5 worm cellular contexts compared by ENCODE assay signal in genomic region chrII:11889420-11890075, ce11.
TF ChIP-seq lines count a peak whose summit lies in the region.

No protein-coding gene starts in this region.

TF ChIP-seq in whole organism, L1 larva, 84 proteins besides CTCF, POLR2A, EP300 and RAD21 (continues in another document):
- TF ChIP-seq elt-3 (tag; optimal IDR thresholded peaks at IDR 0.05; lab: Kevin White, UChicago) (no peak), elt-2 (tag; optimal IDR thresholded peaks at IDR 0.05; lab: Kevin White, UChicago) (no peak), unc-30 (tag; optimal IDR thresholded peaks at IDR 0.05; lab: Kevin White, UChicago) (no peak), lin-39 (tag; optimal IDR thresholded peaks at IDR 0.05; lab: Kevin White, UChicago) (no peak), fos-1 (tag; optimal IDR thresholded peaks at IDR 0.05; lab: Kevin White, UChicago) (no peak), ztf-11 (tag; optimal IDR thresholded peaks at IDR 0.05; lab: Kevin White, UChicago) (peak in 1 of 2 experiments; percentile 50), tbx-2 (tag; optimal IDR thresholded peaks at IDR 0.05; lab: Kevin White, UChicago) (peak; percentile 2), nhr-90 (tag; optimal IDR thresholded peaks at IDR 0.05; lab: Kevin White, UChicago; ENCODE audit: poor library complexity) (peak; percentile 33), lin-35 (GFP tag; optimal IDR thresholded peaks at IDR 0.05; lab: Kevin White, UChicago) (peak in 1 of 2 experiments; percentile 43), dsc-1 (tag; optimal IDR thresholded peaks at IDR 0.05; lab: Kevin White, UChicago) (no peak), nhr-71 (tag; optimal IDR thresholded peaks at IDR 0.05; lab: Kevin White, UChicago) (peak; percentile 18), nhr-77 (tag; optimal IDR thresholded peaks at IDR 0.05; lab: Kevin White, UChicago) (no peak), nhr-85 (tag; lab: Kevin White, UChicago) (peak; percentile 83), hlh-4 (tag; optimal IDR thresholded peaks at IDR 0.05; lab: Kevin White, UChicago) (no peak), hpl-2 (GFP tag; optimal IDR thresholded peaks at IDR 0.05; lab: Kevin White, UChicago) (no peak), ama-1 (optimal IDR thresholded peaks at IDR 0.05; lab: Kevin White, UChicago) (no peak), aha-1 (tag; optimal IDR thresholded peaks at IDR 0.05; lab: Kevin White, UChicago) (no peak), C04F5.9 (tag; optimal IDR thresholded peaks at IDR 0.05; lab: Kevin White, UChicago) (no peak), isw-1 (GFP tag; IDR thresholded peaks at IDR 0.05; lab: Robert Waterston, UW) (no peak)

TF ChIP-seq in whole organism, L3 larva, 47 proteins besides CTCF, POLR2A, EP300 and RAD21:
- peak; percentile 27 for TF ChIP-seq hmg-11 (tag; optimal IDR thresholded peaks at IDR 0.05; lab: Kevin White, UChicago)
- TF ChIP-seq unc-39 (tag; optimal IDR thresholded peaks at IDR 0.05; lab: Kevin White, UChicago) = no peak
- TF ChIP-seq pha-4 (tag; optimal IDR thresholded peaks at IDR 0.05; lab: Kevin White, UChicago) = peak; percentile 29
- no peak for TF ChIP-seq sea-2 (GFP tag; optimal IDR thresholded peaks at IDR 0.05; lab: Kevin White, UChicago)
- TF ChIP-seq ama-1 (optimal IDR thresholded peaks at IDR 0.05; lab: Kevin White, UChicago) = peak; percentile 22
- TF ChIP-seq pqm-1 (tag; optimal IDR thresholded peaks at IDR 0.05; lab: Kevin White, UChicago) = no peak
- TF ChIP-seq ceh-28 (tag; optimal IDR thresholded peaks at IDR 0.05; lab: Kevin White, UChicago) = no peak
- TF ChIP-seq mdl-1 (tag; optimal IDR thresholded peaks at IDR 0.05; lab: Kevin White, UChicago) = no peak
- TF ChIP-seq nhr-67 (tag; optimal IDR thresholded peaks at IDR 0.05; lab: Kevin White, UChicago) = no peak
- TF ChIP-seq lin-39 (tag; optimal IDR thresholded peaks at IDR 0.05; lab: Kevin White, UChicago) = peak; percentile 7
- TF ChIP-seq ceh-82 (tag; optimal IDR thresholded peaks at IDR 0.05; lab: Kevin White, UChicago) = no peak
- TF ChIP-seq nfya-1 (tag; optimal IDR thresholded peaks at IDR 0.05; lab: Kevin White, UChicago; ENCODE audit: insufficient read depth) = peak; percentile 0
- peak; percentile 72 for TF ChIP-seq nhr-25 (tag; optimal IDR thresholded peaks at IDR 0.05; lab: Kevin White, UChicago)
- TF ChIP-seq nhr-23 (tag; optimal IDR thresholded peaks at IDR 0.05; lab: Kevin White, UChicago) = peak; percentile 64

TF ChIP-seq in whole organism, early embryonic, 17 proteins besides CTCF, POLR2A, EP300 and RAD21:
- no peak for TF ChIP-seq hmbx-1 (tag; optimal IDR thresholded peaks at IDR 0.05; lab: Kevin White, UChicago)
- no peak for TF ChIP-seq F13C5.2 (tag; optimal IDR thresholded peaks at IDR 0.05; lab: Kevin White, UChicago)
- no peak for TF ChIP-seq hnd-1 (tag; optimal IDR thresholded peaks at IDR 0.05; lab: Kevin White, UChicago)
- peak; percentile 93 for TF ChIP-seq ama-1 (optimal IDR thresholded peaks at IDR 0.05; lab: Kevin White, UChicago)
- no peak for TF ChIP-seq tbx-11 (GFP tag; IDR thresholded peaks at IDR 0.05; lab: Robert Waterston, UW)
- TF ChIP-seq ceh-36 (tag; optimal IDR thresholded peaks at IDR 0.05; lab: Kevin White, UChicago) = no peak
- TF ChIP-seq ets-7 (tag; optimal IDR thresholded peaks at IDR 0.05; lab: Kevin White, UChicago) = no peak
- TF ChIP-seq flt-1 (GFP tag; IDR thresholded peaks at IDR 0.05; lab: Robert Waterston, UW) = no peak
- TF ChIP-seq sea-1 (GFP tag; conservative IDR thresholded peaks at IDR 0.05; lab: Robert Waterston, UW) = 0 out of 2 replicates have a peak, but pooled peaks have one; percentile 32
- TF ChIP-seq ceh-13 (GFP tag; optimal IDR thresholded peaks at IDR 0.05; lab: Kevin White, UChicago) = no peak
- no peak for TF ChIP-seq scrt-1 (GFP tag; IDR thresholded peaks at IDR 0.05; lab: Robert Waterston, UW)
- TF ChIP-seq B0310.2 (tag; optimal IDR thresholded peaks at IDR 0.05; lab: Kevin White, UChicago) = peak; percentile 43
- TF ChIP-seq aly-1 (tag; optimal IDR thresholded peaks at IDR 0.05; lab: Kevin White, UChicago) = peak; percentile 47
- TF ChIP-seq tra-4 (tag; optimal IDR thresholded peaks at IDR 0.05; lab: Kevin White, UChicago) = no peak
- no peak for TF ChIP-seq tbx-37 (GFP tag; conservative IDR thresholded peaks at IDR 0.05; lab: Robert Waterston, UW)
- TF ChIP-seq pes-1 (GFP tag; IDR thresholded peaks at IDR 0.05; lab: Robert Waterston, UW) = no peak
- peak; percentile 56 for TF ChIP-seq hmg-4 (GFP tag; optimal IDR thresholded peaks at IDR 0.05; lab: Kevin White, UChicago)

TF ChIP-seq in whole organism, midembryonic, 9 proteins besides CTCF, POLR2A, EP300 and RAD21:
- TF ChIP-seq med-1 (GFP tag; optimal IDR thresholded peaks at IDR 0.05; lab: Kevin White, UChicago; ENCODE audit: insufficient read depth) (no peak), flt-1 (GFP tag; IDR thresholded peaks at IDR 0.05; lab: Robert Waterston, UW) (peak; percentile 40; the same call in 1 of the 2 replicates)

TF ChIP-seq in whole organism, young adult, 124 proteins besides CTCF, POLR2A, EP300 and RAD21:
- no peak for TF ChIP-seq chd-7 (tag; optimal IDR thresholded peaks at IDR 0.05; lab: Kevin White, UChicago)
- no peak for TF ChIP-seq ceh-91 (GFP tag; IDR thresholded peaks at IDR 0.05; lab: Robert Waterston, UW)
- no peak for TF ChIP-seq Y67H2A.10 (GFP tag; conservative IDR thresholded peaks at IDR 0.05; lab: Robert Waterston, UW)
- TF ChIP-seq ama-1 (optimal IDR thresholded peaks at IDR 0.05; lab: Kevin White, UChicago) = no peak
- TF ChIP-seq ama-1 (GFP tag; optimal IDR thresholded peaks at IDR 0.05; lab: Kevin White, UChicago) = no peak
- no peak for TF ChIP-seq athp-1 (tag; optimal IDR thresholded peaks at IDR 0.05; lab: Kevin White, UChicago)
- TF ChIP-seq hmg-1.2 (GFP tag; IDR thresholded peaks at IDR 0.05; lab: Robert Waterston, UW) = peak; percentile 51; the same call in 1 of the 2 replicates
- no peak for TF ChIP-seq ets-4 (GFP tag; optimal IDR thresholded peaks at IDR 0.05; lab: Kevin White, UChicago)
- TF ChIP-seq hlh-26 (GFP tag; conservative IDR thresholded peaks at IDR 0.05; lab: Robert Waterston, UW) = no peak
- peak; percentile 57 for TF ChIP-seq zfh-2 (GFP tag; conservative IDR thresholded peaks at IDR 0.05; lab: Robert Waterston, UW)
- 0 out of 2 replicates have a peak, but pooled peaks have one; percentile 37 for TF ChIP-seq ztf-25 (GFP tag; IDR thresholded peaks at IDR 0.05; lab: Robert Waterston, UW)
- TF ChIP-seq hrde-1 (tag; optimal IDR thresholded peaks at IDR 0.05; lab: Kevin White, UChicago; ENCODE audit: borderline replicate concordance) = no peak
- no peak for TF ChIP-seq madf-6 (GFP tag; IDR thresholded peaks at IDR 0.05; lab: Robert Waterston, UW)
- no peak for TF ChIP-seq pha-4 (tag; optimal IDR thresholded peaks at IDR 0.05; lab: Kevin White, UChicago)
- no peak for TF ChIP-seq attf-3 (GFP tag; conservative IDR thresholded peaks at IDR 0.05; lab: Robert Waterston, UW)
- no peak for TF ChIP-seq ekl-4 (GFP tag; IDR thresholded peaks at IDR 0.05; lab: Robert Waterston, UW)
- TF ChIP-seq hsf-1 (GFP tag; IDR thresholded peaks at IDR 0.05; lab: Robert Waterston, UW) = no peak
- no peak for TF ChIP-seq B0035.1 (tag; optimal IDR thresholded peaks at IDR 0.05; lab: Kevin White, UChicago)
- TF ChIP-seq cebp-1 (GFP tag; IDR thresholded peaks at IDR 0.05; lab: Robert Waterston, UW) = no peak
- TF ChIP-seq cebp-1 (tag; optimal IDR thresholded peaks at IDR 0.05; lab: Kevin White, UChicago) = no peak
- TF ChIP-seq F37B4.10 (GFP tag; IDR thresholded peaks at IDR 0.05; lab: Robert Waterston, UW) = no peak
- TF ChIP-seq B0261.1 (tag; optimal IDR thresholded peaks at IDR 0.05; lab: Kevin White, UChicago) = no peak
- no peak for TF ChIP-seq lsy-27 (tag; optimal IDR thresholded peaks at IDR 0.05; lab: Kevin White, UChicago; ENCODE audit: borderline replicate concordance, insufficient read depth)
- TF ChIP-seq attf-6 (GFP tag; IDR thresholded peaks at IDR 0.05; lab: Robert Waterston, UW) = no peak
- no peak for TF ChIP-seq ztf-22 (GFP tag; optimal IDR thresholded peaks at IDR 0.05; lab: Kevin White, UChicago)
- TF ChIP-seq ztf-6 (GFP tag; IDR thresholded peaks at IDR 0.05; lab: Robert Waterston, UW) = no peak
- TF ChIP-seq rcor-1 (GFP tag; IDR thresholded peaks at IDR 0.05; lab: Robert Waterston, UW) = no peak
- no peak for TF ChIP-seq die-1 (tag; optimal IDR thresholded peaks at IDR 0.05; lab: Kevin White, UChicago)
- no peak for TF ChIP-seq nhr-27 (tag; optimal IDR thresholded peaks at IDR 0.05; lab: Kevin White, UChicago)
- TF ChIP-seq lin-26 (GFP tag; IDR thresholded peaks at IDR 0.05; lab: Robert Waterston, UW) = peak; percentile 65

Comparison
In these comparisons a context has a peak if more than half of its experiments do, and no peak if none do; other contexts are left out.
1. Of the 8 proteins assayed by ChIP-seq in both whole organism, young adult and whole organism, L1 larva: peak only in whole organism, young adult: none; only in whole organism, L1 larva: dpl-1 and nhr-90; in both: none; in neither: 4; mixed calls (peak in some experiments, not most) for 2.